Fruit fly (Drosophila melanogaster) whole organism, embryonic: ENCODE results near the gene CG14309.

Experiments
- ATbp ChIP-seq: fragments of 200-800 bp; sonication (Bioruptor generic); optimal IDR thresholded peaks from 2 replicates; lab custom pipeline; 2017; ENCODE audit warnings: missing biosample characterization, mild to moderate bottlenecking, missing genetic modification characterization, missing genetic modification reagents
- B-H2 ChIP-seq: fragments of 200-800 bp; sonication (Bioruptor generic); optimal IDR thresholded peaks from 2 replicates; lab custom pipeline; 2018; ENCODE audit warnings: missing biosample characterization, mild to moderate bottlenecking, missing genetic modification characterization
- Bdp1 ChIP-seq: fragments of 200-800 bp; sonication (Bioruptor generic); optimal IDR thresholded peaks from 3 replicates; lab custom pipeline; 2016; ENCODE audit warnings: missing biosample characterization, missing genetic modification characterization
- CG10267 ChIP-seq: fragments of 200-800 bp; sonication (Bioruptor generic); optimal IDR thresholded peaks from 2 replicates; lab custom pipeline; 2018; ENCODE audit warnings: missing biosample characterization, mild to moderate bottlenecking, missing genetic modification characterization, moderate library complexity
- CG10979 ChIP-seq: fragments of 200-800 bp; sonication (Bioruptor generic); optimal IDR thresholded peaks from 2 replicates; lab custom pipeline; 2018; ENCODE audit warnings: missing biosample characterization, mild to moderate bottlenecking, missing genetic modification characterization, moderate library complexity
- CG11695 ChIP-seq: fragments of 200-800 bp; sonication (Bioruptor generic); IDR thresholded peaks from 3 replicates; pipeline ENCODE4 v1.3.6; 2022; ENCODE audit warnings: missing biosample characterization, missing genetic modification characterization
- CG13123 ChIP-seq: fragments of 200-800 bp; sonication (Bioruptor generic); optimal IDR thresholded peaks from 2 replicates; lab custom pipeline; 2016; ENCODE audit warnings: missing biosample characterization, missing genetic modification characterization
- CG14014 ChIP-seq: fragments of 200-800 bp; sonication (Bioruptor generic); IDR thresholded peaks from 2 replicates; pipeline ENCODE4 v1.3.6; 2022; ENCODE audit warnings: missing biosample characterization, missing genetic modification characterization
- CG15479 ChIP-seq: fragments of 200-800 bp; sonication (Bioruptor generic); optimal IDR thresholded peaks from 3 replicates; lab custom pipeline; 2019; ENCODE audit warnings: missing biosample characterization, mild to moderate bottlenecking, missing genetic modification characterization, moderate library complexity
- CG17328 ChIP-seq: fragments of 200-800 bp; sonication (Bioruptor generic); IDR thresholded peaks from 2 replicates; pipeline ENCODE4 v1.3.6; 2022; ENCODE audit warnings: missing biosample characterization, missing genetic modification characterization
- CG17802 ChIP-seq: fragments of 200-800 bp; sonication (Bioruptor generic); optimal IDR thresholded peaks from 2 replicates; lab custom pipeline; 2018; ENCODE audit warnings: missing biosample characterization, mild to moderate bottlenecking, missing genetic modification characterization, moderate library complexity
- CG18011 ChIP-seq: fragments of 200-800 bp; sonication (Bioruptor generic); optimal IDR thresholded peaks from 2 replicates; lab custom pipeline; 2017; ENCODE audit warnings: missing biosample characterization, missing genetic modification characterization, mild to moderate bottlenecking, moderate library complexity, missing genotype
- CG2202 ChIP-seq: fragments of 200-800 bp; sonication (Bioruptor generic); optimal IDR thresholded peaks from 2 replicates; lab custom pipeline; 2018; ENCODE audit warnings: missing biosample characterization, mild to moderate bottlenecking, missing genetic modification characterization
- CG3281 ChIP-seq: fragments of 200-800 bp; sonication (Bioruptor generic); optimal IDR thresholded peaks from 3 replicates; lab custom pipeline; 2017; ENCODE audit warnings: missing biosample characterization, mild to moderate bottlenecking, missing genetic modification characterization
- CG34224 ChIP-seq: fragments of 200-800 bp; sonication (Bioruptor generic); IDR thresholded peaks from 3 replicates; pipeline ENCODE4 v1.3.6; 2022; ENCODE audit warnings: missing biosample characterization, missing genetic modification characterization; ENCODE audit not compliant: partially characterized antibody
- CG4360 ChIP-seq: fragments of 200-800 bp; sonication (Bioruptor generic); IDR thresholded peaks from 2 replicates; pipeline ENCODE4 v1.3.6; 2022; ENCODE audit warnings: missing biosample characterization, missing genetic modification characterization
- CG6254 ChIP-seq: fragments of 200-800 bp; sonication (Bioruptor generic); optimal IDR thresholded peaks from 3 replicates; lab custom pipeline; 2017; ENCODE audit warnings: mild to moderate bottlenecking, missing biosample characterization, missing genetic modification reagents, missing genetic modification characterization
- CG8359 ChIP-seq: fragments of 200-800 bp; sonication (Bioruptor generic); optimal IDR thresholded peaks from 2 replicates; lab custom pipeline; 2017; ENCODE audit warnings: missing biosample characterization, mild to moderate bottlenecking, missing genetic modification characterization, borderline replicate concordance
- CG9215 ChIP-seq: fragments of 200-800 bp; sonication (Bioruptor generic); IDR thresholded peaks from 2 replicates; pipeline ENCODE4 v1.3.6; 2022; ENCODE audit warnings: missing biosample characterization, missing genetic modification characterization
- CG9817 ChIP-seq: fragments of 200-800 bp; sonication (Bioruptor generic); optimal IDR thresholded peaks from 2 replicates; lab custom pipeline; 2018; ENCODE audit warnings: missing biosample characterization, mild to moderate bottlenecking, missing genetic modification characterization, moderate library complexity
- Dek ChIP-seq: fragments of 200-800 bp; sonication (Bioruptor generic); optimal IDR thresholded peaks from 3 replicates; lab custom pipeline; 2019; ENCODE audit warnings: missing biosample characterization, mild to moderate bottlenecking, missing genetic modification characterization, moderate library complexity
- HmgZ ChIP-seq: fragments of 200-800 bp; sonication (Bioruptor generic); optimal IDR thresholded peaks from 2 replicates; lab custom pipeline; 2018; ENCODE audit warnings: missing biosample characterization, mild to moderate bottlenecking, missing genetic modification characterization
- Hr51 ChIP-seq, 2 experiments: fragments of 200-800 bp; sonication (Bioruptor generic); optimal IDR thresholded peaks; 2 replicates in 1 of 2; 3 replicates in 1 of 2; lab custom pipeline; 2016 to 2018; ENCODE audit warnings: missing biosample characterization in 2 of 2, missing genetic modification characterization in 2 of 2, mild to moderate bottlenecking in 1 of 2, moderate library complexity in 1 of 2
- Jarid2 ChIP-seq: fragments of 200-800 bp; sonication (Bioruptor generic); optimal IDR thresholded peaks from 3 replicates; lab custom pipeline; 2017; ENCODE audit warnings: mild to moderate bottlenecking, missing biosample characterization, missing genetic modification reagents, missing genetic modification characterization
- NC2α ChIP-seq: fragments of 200-800 bp; sonication (Bioruptor generic); optimal IDR thresholded peaks from 2 replicates; lab custom pipeline; 2016; ENCODE audit warnings: missing biosample characterization, missing genetic modification characterization
- NK7.1 ChIP-seq: fragments of 200-800 bp; sonication (Bioruptor generic); optimal IDR thresholded peaks from 3 replicates; lab custom pipeline; 2016; ENCODE audit warnings: missing biosample characterization, missing genetic modification characterization
- Trl ChIP-seq, 3 experiments: fragments of >200 bp in 2 of 3; fragments of 200-800 bp in 1 of 3; sonication (Bioruptor generic) in 1 of 3; optimal IDR thresholded peaks; 2 replicates in 1 of 3; 3 replicates in 2 of 3; lab custom pipeline; 2016 to 2017; ENCODE audit warnings: missing biosample characterization in 1 of 3, missing genetic modification characterization in 1 of 3
- YL-1 ChIP-seq: fragments of 200-800 bp; sonication (Bioruptor generic); optimal IDR thresholded peaks from 3 replicates; lab custom pipeline; 2017; ENCODE audit warnings: missing biosample characterization, mild to moderate bottlenecking, missing genetic modification characterization
- ab ChIP-seq: fragments of 200-800 bp; sonication (Bioruptor generic); optimal IDR thresholded peaks from 2 replicates; lab custom pipeline; 2016; ENCODE audit warnings: missing biosample characterization, missing genetic modification characterization
- abd-A ChIP-seq: fragments of 200-800 bp; sonication (Bioruptor generic); optimal IDR thresholded peaks from 3 replicates; lab custom pipeline; 2019; ENCODE audit warnings: missing biosample characterization, mild to moderate bottlenecking, missing genetic modification characterization, moderate library complexity
- ac ChIP-seq: fragments of 200-800 bp; sonication (Bioruptor generic); optimal IDR thresholded peaks from 3 replicates; lab custom pipeline; 2017; ENCODE audit warnings: missing biosample characterization, mild to moderate bottlenecking, missing genetic modification characterization
- bcd ChIP-seq: fragments of 200-800 bp; sonication (Bioruptor generic); optimal IDR thresholded peaks from 2 replicates; lab custom pipeline; 2017; ENCODE audit warnings: missing biosample characterization, mild to moderate bottlenecking, missing genetic modification characterization
- fu2 ChIP-seq: fragments of 200-800 bp; sonication (Bioruptor generic); optimal IDR thresholded peaks from 2 replicates; lab custom pipeline; 2016; ENCODE audit warnings: missing biosample characterization, missing genetic modification characterization
- inv ChIP-seq: fragments of 200-800 bp; sonication (Bioruptor generic); IDR thresholded peaks from 2 replicates; pipeline ENCODE4 v1.3.6; 2022; ENCODE audit warnings: missing biosample characterization, missing genetic modification characterization; ENCODE audit not compliant: partially characterized antibody
- jumu ChIP-seq: fragments of 200-800 bp; sonication (Bioruptor generic); optimal IDR thresholded peaks from 3 replicates; lab custom pipeline; 2016; ENCODE audit warnings: missing biosample characterization, missing genetic modification characterization
- lola ChIP-seq, 3 experiments: fragments of >200 bp in 2 of 3; fragments of 200-800 bp in 1 of 3; sonication (Bioruptor generic) in 1 of 3; optimal IDR thresholded peaks; 2 replicates each; lab custom pipeline; 2017 to 2019; ENCODE audit warnings: missing biosample characterization in 3 of 3, missing genetic modification characterization in 3 of 3, mild to moderate bottlenecking in 1 of 3, moderate library complexity in 1 of 3
- oc ChIP-seq: fragments of 200-800 bp; sonication (Bioruptor generic); optimal IDR thresholded peaks from 2 replicates; lab custom pipeline; 2018; ENCODE audit warnings: missing biosample characterization, mild to moderate bottlenecking, missing genetic modification characterization, moderate library complexity
- org-1 ChIP-seq: fragments of 200-800 bp; sonication (Bioruptor generic); optimal IDR thresholded peaks from 2 replicates; lab custom pipeline; 2017; ENCODE audit warnings: missing biosample characterization, missing genetic modification characterization
- p53 ChIP-seq: fragments of 200-800 bp; sonication (Bioruptor generic); optimal IDR thresholded peaks from 2 replicates; lab custom pipeline; 2016; ENCODE audit warnings: missing biosample characterization, missing genetic modification characterization
- pho ChIP-seq: fragments of 200-800 bp; sonication (Bioruptor generic); optimal IDR thresholded peaks from 2 replicates; lab custom pipeline; 2016; ENCODE audit warnings: missing biosample characterization, missing genetic modification characterization
- prd ChIP-seq, 3 experiments: fragments of >200 bp in 2 of 3; fragments of 200-800 bp in 1 of 3; sonication (Bioruptor generic) in 1 of 3; optimal IDR thresholded peaks in 2 of 3; IDR thresholded peaks in 1 of 3; 2 replicates in 2 of 3; 3 replicates in 1 of 3; pipeline versions ENCODE4 v1.3.6 to Lab custom; 2017 to 2022; ENCODE audit warnings: missing biosample characterization in 1 of 3, missing genetic modification characterization in 1 of 3
- pum ChIP-seq: fragments of 200-800 bp; sonication (Bioruptor generic); optimal IDR thresholded peaks from 2 replicates; lab custom pipeline; 2016; ENCODE audit warnings: missing biosample characterization, missing genetic modification characterization
- run ChIP-seq: fragments of 200-800 bp; sonication (Bioruptor generic); optimal IDR thresholded peaks from 3 replicates; lab custom pipeline; 2018; ENCODE audit warnings: missing biosample characterization, mild to moderate bottlenecking, missing genetic modification characterization
- scrt ChIP-seq: fragments of 200-800 bp; sonication (Bioruptor generic); optimal IDR thresholded peaks from 2 replicates; lab custom pipeline; 2018; ENCODE audit warnings: missing biosample characterization, mild to moderate bottlenecking, missing genetic modification characterization, moderate library complexity
- sqz ChIP-seq: fragments of 200-800 bp; sonication (Bioruptor generic); optimal IDR thresholded peaks from 3 replicates; lab custom pipeline; 2018; ENCODE audit warnings: missing biosample characterization, mild to moderate bottlenecking, missing genetic modification characterization
- wek ChIP-seq: fragments of 200-800 bp; sonication (Bioruptor generic); optimal IDR thresholded peaks from 3 replicates; lab custom pipeline; 2018; ENCODE audit warnings: missing biosample characterization, mild to moderate bottlenecking, missing genetic modification characterization, moderate library complexity
- zfh1 ChIP-seq: fragments of 200-800 bp; sonication (Bioruptor generic); IDR thresholded peaks from 3 replicates; pipeline ENCODE4 v1.3.6; 2022; ENCODE audit warnings: missing biosample characterization, missing genetic modification characterization
- zfh2 ChIP-seq: fragments of 200-800 bp; sonication (Bioruptor generic); optimal IDR thresholded peaks from 2 replicates; lab custom pipeline; 2016; ENCODE audit warnings: missing biosample characterization, missing genetic modification characterization

The CG14309 gene

dm6 chr3R:18404713-18405112 lies 19.8 kb upstream of the CG14309 start, which contains the start of gene CG7685 (continued):
- TF ChIP-seq CG8359 (no peak), CG4360 (peak; percentile 45; the same call in 1 of the 2 replicates), Jarid2 (GFP tag; lab: Kevin White, UChicago) (no peak), CG18011 (GFP tag; lab: Kevin White, UChicago) (peak; percentile 57), wek (GFP tag; lab: Kevin White, UChicago) (no peak), CG6254 (GFP tag; lab: Kevin White, UChicago) (no peak), NK7.1 (GFP tag; lab: Kevin White, UChicago) (peak; percentile 5), CG14014 (peak; percentile 57; the same call in 1 of the 2 replicates), CG2202 (tag; lab: Kevin White, UChicago) (peak; percentile 17), Bdp1 (GFP tag; lab: Kevin White, UChicago) (peak; percentile 21), CG17802 (tag; lab: Kevin White, UChicago) (peak; percentile 18), B-H2 (GFP tag; lab: Kevin White, UChicago) (peak; percentile 89), Trl (optimal IDR thresholded peaks at IDR 0.05; lab: Kevin White, UChicago) (no peak), Trl (GFP tag; optimal IDR thresholded peaks at IDR 0.05; lab: Kevin White, UChicago) (peak; percentile 72), oc (no peak), CG11695 (0 out of 3 replicates have a peak, but pooled peaks have one; percentile 8), NC2α (GFP tag; lab: Kevin White, UChicago) (no peak), fu2 (peak; percentile 55), p53 (GFP tag; lab: Kevin White, UChicago) (no peak), bcd (GFP tag; lab: Kevin White, UChicago) (peak; percentile 36), zfh1 (GFP tag; lab: Robert Waterston, UW) (peak; percentile 46; the same call in 1 of the 3 replicates), prd (optimal IDR thresholded peaks at IDR 0.05; lab: Kevin White, UChicago) (no peak), prd (GFP tag; IDR thresholded peaks at IDR 0.05; lab: Robert Waterston, UW) (peak; percentile 50; the same call in 2 of the 3 replicates), scrt (GFP tag; lab: Kevin White, UChicago) (peak; percentile 48), lola (GFP tag; optimal IDR thresholded peaks at IDR 0.05; lab: Kevin White, UChicago) (peak in 1 of 3 experiments; percentile 18), Hr51 (GFP tag; optimal IDR thresholded peaks at IDR 0.05; lab: Kevin White, UChicago) (peak; percentile 54 to 62), org-1 (GFP tag; lab: Kevin White, UChicago) (peak; percentile 56), pum (GFP tag; lab: Kevin White, UChicago) (peak; percentile 43), ab (GFP tag; lab: Kevin White, UChicago) (no peak), zfh2 (GFP tag; lab: Kevin White, UChicago) (peak; percentile 68), abd-A (tag; lab: Kevin White, UChicago) (no peak), CG13123 (GFP tag; lab: Kevin White, UChicago) (no peak), ATbp (no peak), ac (GFP tag; lab: Kevin White, UChicago) (no peak), CG15479 (GFP tag; lab: Kevin White, UChicago) (no peak), HmgZ (tag; lab: Kevin White, UChicago) (peak; percentile 81), run (tag; lab: Kevin White, UChicago) (no peak), CG17328 (GFP tag; lab: Robert Waterston, UW) (peak; percentile 52), YL-1 (GFP tag; lab: Kevin White, UChicago) (peak; percentile 84), CG9817 (peak; percentile 67), sqz (GFP tag; lab: Kevin White, UChicago) (peak; percentile 73), CG34224 (GFP tag; lab: Robert Waterston, UW) (peak; percentile 24; the same call in 1 of the 3 replicates), CG9215 (GFP tag; lab: Robert Waterston, UW) (0 out of 2 replicates have a peak, but pooled peaks have one; percentile 19), jumu (GFP tag; lab: Kevin White, UChicago) (peak; percentile 37), Dek (peak; percentile 55), CG3281 (GFP tag; lab: Kevin White, UChicago) (peak; percentile 77), CG10979 (tag; lab: Kevin White, UChicago) (peak; percentile 52), pho (GFP tag; lab: Kevin White, UChicago) (peak; percentile 68), inv (GFP tag; lab: Robert Waterston, UW) (no peak), CG10267 (tag; lab: Kevin White, UChicago) (peak; percentile 95)
